Worm (Caenorhabditis elegans) whole organism, L4/young adult: ENCODE data around the gene tba-4.

Experiments used
- W03F9.2 ChIP-seq: fragments of 150-350 bp; optimal IDR thresholded peaks from 2 replicates; lab custom pipeline; 2014; ENCODE audit warnings: missing biosample characterization, missing genetic modification characterization
- dao-5 ChIP-seq: sonication (generic microtip); optimal IDR thresholded peaks from 2 replicates; lab custom pipeline; 2016; ENCODE audit warnings: missing genotype, missing genetic modification characterization, moderate library complexity, missing compliant biosample characterization
- him-1 ChIP-seq: sonication (generic microtip); optimal IDR thresholded peaks from 2 replicates; lab custom pipeline; 2016; ENCODE audit warnings: missing genotype, missing genetic modification reagents, missing genetic modification characterization, missing compliant biosample characterization

Gene tba-4

ce11 chrII:10959138-10959537, 40.6 kb downstream of the tba-4 start:
- TF ChIP-seq W03F9.2, result no peak

DNA sequence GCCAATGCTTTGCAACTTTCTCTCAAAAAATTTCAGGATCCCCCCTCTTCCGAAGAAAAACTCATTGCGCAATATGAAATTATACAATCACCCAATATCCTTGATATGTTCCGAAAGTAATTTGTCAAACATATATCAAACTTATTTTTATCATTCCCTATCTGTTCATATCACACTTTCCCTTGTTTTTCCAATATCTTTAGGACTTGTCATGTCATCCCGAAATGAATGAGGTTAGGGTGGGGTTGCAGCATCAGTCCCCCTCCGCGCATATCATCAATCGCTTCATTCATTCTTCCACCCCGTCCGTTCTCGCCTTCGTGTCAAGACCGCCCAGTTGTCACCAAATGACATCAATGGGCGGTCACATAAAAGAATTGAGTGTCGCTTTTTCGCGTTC, 41.2 kb downstream of the tba-4 start:
- TF ChIP-seq W03F9.2 (no peak), him-1 (tag; lab: Kevin White, UChicago) (no peak), dao-5 (no peak)

DNA sequence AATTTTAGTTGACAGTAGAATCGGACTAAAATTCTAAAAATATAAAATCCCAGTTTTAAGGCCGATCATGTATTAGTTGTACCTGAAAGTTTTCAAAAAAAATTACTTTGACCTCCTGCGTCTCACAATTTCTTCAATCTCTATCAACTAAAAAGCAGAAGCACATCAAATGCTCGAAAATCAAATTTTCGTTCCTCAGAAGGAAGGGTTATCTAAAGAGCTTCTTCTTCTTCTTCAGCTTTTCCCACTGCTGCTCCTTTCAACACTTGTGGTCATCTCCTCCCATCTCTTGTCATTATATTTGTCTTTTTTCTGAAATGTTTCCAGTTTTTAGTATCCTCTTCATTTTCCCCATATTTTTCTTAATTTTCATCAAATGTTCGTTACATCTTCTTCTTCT, 46.2 kb downstream of the tba-4 start:
- TF ChIP-seq dao-5 (no peak), W03F9.2 (no peak), him-1 (tag; lab: Kevin White, UChicago) (no peak)
